Fruit fly (Drosophila melanogaster) whole organism, prepupa: ENCODE results near the gene eIF3g1.

ENCODE experiments used
- Blimp-1 ChIP-seq: fragments of 200-800 bp; sonication (Bioruptor generic); optimal IDR thresholded peaks from 3 replicates; lab custom pipeline; 2017; ENCODE audit warnings: missing biosample characterization, missing genetic modification characterization, mild to moderate bottlenecking, moderate library complexity, missing genetic modification reagents
- CG10631 ChIP-seq: fragments of 200-800 bp; sonication (Bioruptor generic); optimal IDR thresholded peaks from 2 replicates; lab custom pipeline; 2016; ENCODE audit warnings: missing biosample characterization, missing genetic modification characterization
- CG10669 ChIP-seq: fragments of 200-800 bp; sonication (Bioruptor generic); optimal IDR thresholded peaks from 3 replicates; lab custom pipeline; 2018; ENCODE audit warnings: missing biosample characterization, mild to moderate bottlenecking, missing genetic modification characterization, moderate library complexity
- CG11294 ChIP-seq: fragments of 200-800 bp; sonication (Bioruptor generic); IDR thresholded peaks from 2 replicates; pipeline ENCODE4 v1.3.6; 2022; ENCODE audit warnings: missing biosample characterization, missing genetic modification characterization
- CG11762 ChIP-seq: fragments of 200-800 bp; sonication (Bioruptor generic); optimal IDR thresholded peaks from 3 replicates; lab custom pipeline; 2016; ENCODE audit warnings: missing biosample characterization, missing genetic modification characterization; ENCODE audit not compliant: insufficient read depth
- CG11902 ChIP-seq: fragments of 200-800 bp; sonication (Bioruptor generic); optimal IDR thresholded peaks from 3 replicates; lab custom pipeline; 2016; ENCODE audit warnings: missing biosample characterization, missing genetic modification characterization
- CG15336 ChIP-seq: fragments of 200-800 bp; sonication (Bioruptor generic); IDR thresholded peaks from 2 replicates; pipeline ENCODE4 v1.3.6; 2022; ENCODE audit warnings: missing biosample characterization, missing genetic modification characterization
- CG1621 ChIP-seq: fragments of 200-800 bp; sonication (Bioruptor generic); optimal IDR thresholded peaks from 3 replicates; lab custom pipeline; 2018; ENCODE audit warnings: missing biosample characterization, mild to moderate bottlenecking, missing genetic modification characterization
- CG16779 ChIP-seq: fragments of 200-800 bp; sonication (Bioruptor generic); optimal IDR thresholded peaks from 3 replicates; lab custom pipeline; 2017; ENCODE audit warnings: missing biosample characterization, mild to moderate bottlenecking, missing genetic modification characterization
- CG3032 ChIP-seq: fragments of 200-800 bp; optimal IDR thresholded peaks from 2 replicates; lab custom pipeline; 2019; ENCODE audit warnings: missing biosample characterization, mild to moderate bottlenecking, missing genetic modification characterization, moderate library complexity
- CG31627 ChIP-seq: fragments of 200-800 bp; sonication (Bioruptor generic); optimal IDR thresholded peaks from 3 replicates; lab custom pipeline; 2016; ENCODE audit warnings: missing biosample characterization, missing genetic modification characterization
- CG32006 ChIP-seq: fragments of 200-800 bp; sonication (Bioruptor generic); optimal IDR thresholded peaks from 3 replicates; lab custom pipeline; 2017; ENCODE audit warnings: missing biosample characterization, mild to moderate bottlenecking, missing genetic modification characterization
- CG34406 ChIP-seq: fragments of 200-800 bp; sonication (Bioruptor generic); optimal IDR thresholded peaks from 3 replicates; lab custom pipeline; 2016; ENCODE audit warnings: missing biosample characterization, missing genetic modification characterization
- CG3919 ChIP-seq: fragments of 200-800 bp; sonication (Bioruptor generic); optimal IDR thresholded peaks from 3 replicates; lab custom pipeline; 2016; ENCODE audit warnings: missing biosample characterization, missing genetic modification characterization
- CG4318 ChIP-seq: fragments of 200-800 bp; sonication (Bioruptor generic); optimal IDR thresholded peaks from 3 replicates; lab custom pipeline; 2017; ENCODE audit warnings: missing biosample characterization, mild to moderate bottlenecking, missing genetic modification characterization
- CG6163 ChIP-seq: fragments of 200-800 bp; sonication (Bioruptor generic); IDR thresholded peaks from 3 replicates; pipeline ENCODE4 v1.3.6; 2022; ENCODE audit warnings: missing biosample characterization, missing genetic modification characterization
- CG6276 ChIP-seq: fragments of 200-800 bp; sonication (Bioruptor generic); optimal IDR thresholded peaks from 2 replicates; lab custom pipeline; 2017; ENCODE audit warnings: missing biosample characterization, mild to moderate bottlenecking, missing genetic modification characterization
- CG6792 ChIP-seq: fragments of 200-800 bp; sonication (Bioruptor generic); optimal IDR thresholded peaks from 3 replicates; lab custom pipeline; 2016; ENCODE audit warnings: missing biosample characterization, missing genetic modification characterization
- CG6808 ChIP-seq: fragments of 200-800 bp; sonication (Bioruptor generic); optimal IDR thresholded peaks from 3 replicates; lab custom pipeline; 2017; ENCODE audit warnings: missing biosample characterization, missing genetic modification characterization, mild to moderate bottlenecking, moderate library complexity, missing genetic modification reagents
- CG6854 ChIP-seq: fragments of 200-800 bp; sonication (Bioruptor generic); optimal IDR thresholded peaks from 2 replicates; lab custom pipeline; 2017; ENCODE audit warnings: missing biosample characterization, mild to moderate bottlenecking, missing genetic modification characterization
- CG8119 ChIP-seq: fragments of 200-800 bp; sonication (Bioruptor generic); IDR thresholded peaks from 3 replicates; pipeline ENCODE4 v1.3.6; 2022; ENCODE audit warnings: missing biosample characterization, missing genetic modification characterization
- CG8319 ChIP-seq: fragments of 200-800 bp; sonication (Bioruptor generic); optimal IDR thresholded peaks from 3 replicates; lab custom pipeline; 2016; ENCODE audit warnings: missing biosample characterization, missing genetic modification characterization
- CG8632 ChIP-seq: fragments of 200-800 bp; sonication (Bioruptor generic); optimal IDR thresholded peaks from 3 replicates; lab custom pipeline; 2016; ENCODE audit warnings: missing biosample characterization, missing genetic modification characterization
- Eip75B ChIP-seq: fragments of 200-800 bp; sonication (Bioruptor generic); optimal IDR thresholded peaks from 3 replicates; lab custom pipeline; 2016; ENCODE audit warnings: missing biosample characterization, missing genetic modification characterization
- Eip78C ChIP-seq: fragments of 200-800 bp; sonication (Bioruptor generic); peaks from one replicate; lab custom pipeline; 2016; ENCODE audit warnings: missing biosample characterization, missing genetic modification characterization
- Ets21C ChIP-seq: fragments of 200-800 bp; sonication (Bioruptor generic); optimal IDR thresholded peaks from 3 replicates; lab custom pipeline; 2016; ENCODE audit warnings: missing biosample characterization, missing genetic modification characterization
- Ets96B ChIP-seq: fragments of 200-800 bp; optimal IDR thresholded peaks from 2 replicates; lab custom pipeline; 2019; ENCODE audit warnings: missing biosample characterization, mild to moderate bottlenecking, missing genetic modification characterization, moderate library complexity
- Hr38 ChIP-seq: sonication (Bioruptor generic); optimal IDR thresholded peaks from 2 replicates; lab custom pipeline; 2016; ENCODE audit warnings: missing biosample characterization, missing genetic modification characterization
- Hr39 ChIP-seq: fragments of 200-800 bp; sonication (Bioruptor generic); optimal IDR thresholded peaks from 2 replicates; lab custom pipeline; 2016; ENCODE audit warnings: missing biosample characterization, missing genetic modification characterization
- Hr4 ChIP-seq: fragments of 200-800 bp; sonication (Bioruptor generic); optimal IDR thresholded peaks from 3 replicates; lab custom pipeline; 2016; ENCODE audit warnings: missing biosample characterization, missing genetic modification characterization
- Lpt ChIP-seq: fragments of 200-800 bp; sonication (Bioruptor generic); optimal IDR thresholded peaks from 3 replicates; lab custom pipeline; 2016; ENCODE audit warnings: missing biosample characterization, missing genetic modification characterization
- OdsH ChIP-seq: fragments of 200-800 bp; sonication (Bioruptor generic); optimal IDR thresholded peaks from 3 replicates; lab custom pipeline; 2016; ENCODE audit warnings: missing biosample characterization, missing genetic modification characterization
- Smox ChIP-seq: fragments of 200-800 bp; sonication (Bioruptor generic); optimal IDR thresholded peaks from 3 replicates; lab custom pipeline; 2016; ENCODE audit warnings: missing biosample characterization, missing genetic modification characterization
- Sox14 ChIP-seq: fragments of 200-800 bp; sonication (Bioruptor generic); optimal IDR thresholded peaks from 3 replicates; lab custom pipeline; 2016; ENCODE audit warnings: missing biosample characterization, missing genetic modification characterization
- Sox15 ChIP-seq: fragments of 200-800 bp; sonication (Bioruptor generic); optimal IDR thresholded peaks from 3 replicates; lab custom pipeline; 2016; ENCODE audit warnings: missing biosample characterization, missing genetic modification characterization
- achi ChIP-seq: fragments of 200-800 bp; sonication (Bioruptor generic); optimal IDR thresholded peaks from 3 replicates; lab custom pipeline; 2016; ENCODE audit warnings: missing biosample characterization, missing genetic modification characterization
- cyc ChIP-seq: fragments of 200-800 bp; sonication (Bioruptor generic); optimal IDR thresholded peaks from 3 replicates; lab custom pipeline; 2016; ENCODE audit warnings: missing biosample characterization, missing genetic modification characterization
- dsx ChIP-seq: fragments of 200-800 bp; optimal IDR thresholded peaks from 3 replicates; lab custom pipeline; 2019; ENCODE audit warnings: missing biosample characterization, mild to moderate bottlenecking, missing genetic modification characterization, moderate library complexity; ENCODE audit not compliant: poor library complexity, severe bottlenecking
- eg ChIP-seq: fragments of 200-800 bp; sonication (Bioruptor generic); IDR thresholded peaks from 3 replicates; pipeline ENCODE4 v1.3.6; 2022; ENCODE audit warnings: missing biosample characterization, missing genetic modification characterization
- esn ChIP-seq: fragments of 200-800 bp; sonication (Bioruptor generic); optimal IDR thresholded peaks from 2 replicates; lab custom pipeline; 2016; ENCODE audit warnings: missing biosample characterization, mild to moderate bottlenecking, missing genetic modification characterization, moderate library complexity
- fd59A ChIP-seq: fragments of 200-800 bp; sonication (Bioruptor generic); optimal IDR thresholded peaks from 2 replicates; lab custom pipeline; 2017; ENCODE audit warnings: missing biosample characterization, mild to moderate bottlenecking, missing genetic modification characterization, missing genetic modification reagents
- fkh ChIP-seq: fragments of 200-800 bp; sonication (Bioruptor generic); optimal IDR thresholded peaks from 3 replicates; lab custom pipeline; 2017; ENCODE audit warnings: missing biosample characterization, mild to moderate bottlenecking, missing genetic modification characterization, moderate library complexity
- net ChIP-seq: fragments of 200-800 bp; sonication (Bioruptor generic); optimal IDR thresholded peaks from 3 replicates; lab custom pipeline; 2016; ENCODE audit warnings: missing biosample characterization, missing genetic modification characterization
- pdm3 ChIP-seq: fragments of 200-800 bp; sonication (Bioruptor generic); optimal IDR thresholded peaks from 3 replicates; lab custom pipeline; 2016; ENCODE audit warnings: missing biosample characterization, missing genetic modification characterization
- salr ChIP-seq, 2 experiments: fragments of 200-800 bp; sonication (Bioruptor generic); optimal IDR thresholded peaks; 3 replicates each; lab custom pipeline; 2016 to 2018; ENCODE audit warnings: missing biosample characterization in 2 of 2, missing genetic modification characterization in 2 of 2, mild to moderate bottlenecking in 1 of 2
- ss ChIP-seq, 2 experiments: fragments of 200-800 bp; sonication (Bioruptor generic); optimal IDR thresholded peaks; 2 replicates in 1 of 2; 3 replicates in 1 of 2; lab custom pipeline; 2017 to 2018; ENCODE audit warnings: mild to moderate bottlenecking in 2 of 2, missing biosample characterization in 2 of 2, missing genetic modification characterization in 2 of 2, moderate library complexity in 1 of 2
- svp ChIP-seq: fragments of 200-800 bp; sonication (Bioruptor generic); peaks from one replicate; lab custom pipeline; 2016; ENCODE audit warnings: missing biosample characterization, missing genetic modification characterization
- topi ChIP-seq: fragments of 200-800 bp; sonication (Bioruptor generic); optimal IDR thresholded peaks from 3 replicates; lab custom pipeline; 2016; ENCODE audit warnings: missing biosample characterization, missing genetic modification characterization

eIF3g1 gene

dm6 chrX:2647950-2648613, 37.9 kb upstream of the eIF3g1 start (continued):
- TF ChIP-seq CG32006 (GFP tag; lab: Kevin White, UChicago), result peak; percentile 62
- no peak for TF ChIP-seq Hr38
- peak; percentile 37 for TF ChIP-seq CG11902 (GFP tag; lab: Kevin White, UChicago)
- TF ChIP-seq achi (GFP tag; lab: Kevin White, UChicago), result peak; percentile 52
- no peak for TF ChIP-seq dsx (GFP tag; lab: Kevin White, UChicago)
- TF ChIP-seq Eip78C (GFP tag; lab: Kevin White, UChicago), result peak; percentile 73
- peak; percentile 43; the same call in 1 of the 2 replicates for TF ChIP-seq CG11294 (GFP tag; lab: Robert Waterston, UW)
- TF ChIP-seq topi, result peak; percentile 64
- peak; percentile 15 for TF ChIP-seq esn (GFP tag; lab: Kevin White, UChicago)

- TF ChIP-seq esn (GFP tag; lab: Kevin White, UChicago) (peak; percentile 91), CG6163 (GFP tag; lab: Robert Waterston, UW) (peak; percentile 94), CG3032 (tag; lab: Kevin White, UChicago) (peak; percentile 91), Ets96B (tag; lab: Kevin White, UChicago) (peak; percentile 90), salr (GFP tag; optimal IDR thresholded peaks at IDR 0.05; lab: Kevin White, UChicago) (peak; percentile 66 to 86), Sox15 (GFP tag; lab: Kevin White, UChicago) (peak; percentile 77), Blimp-1 (peak; percentile 68), net (GFP tag; lab: Kevin White, UChicago) (peak; percentile 86), CG1621 (tag; lab: Kevin White, UChicago) (peak; percentile 88), CG15336 (GFP tag; lab: Robert Waterston, UW) (peak; percentile 91), Eip75B (peak; percentile 92), eg (GFP tag; lab: Robert Waterston, UW) (peak; percentile 89), svp (GFP tag; lab: Kevin White, UChicago) (peak; percentile 93), CG16779 (tag; lab: Kevin White, UChicago) (peak; percentile 86), CG8119 (GFP tag; lab: Robert Waterston, UW) (peak; percentile 91), Ets21C (GFP tag; lab: Kevin White, UChicago) (peak; percentile 82), CG6276 (GFP tag; lab: Kevin White, UChicago) (peak; percentile 88), CG4318 (GFP tag; lab: Kevin White, UChicago) (peak; percentile 79), CG10669 (peak; percentile 92), CG11902 (GFP tag; lab: Kevin White, UChicago) (peak; percentile 76), Smox (peak; percentile 86), CG6854 (GFP tag; lab: Kevin White, UChicago) (peak; percentile 85), Hr39 (GFP tag; lab: Kevin White, UChicago) (peak; percentile 92), CG8319 (GFP tag; lab: Kevin White, UChicago) (peak; percentile 87), Sox14 (GFP tag; lab: Kevin White, UChicago) (peak; percentile 88), pdm3 (GFP tag; lab: Kevin White, UChicago) (peak; percentile 92), CG8632 (GFP tag; lab: Kevin White, UChicago) (peak; percentile 85), OdsH (GFP tag; lab: Kevin White, UChicago) (peak; percentile 84), CG3919 (peak; percentile 91), ss (GFP tag; optimal IDR thresholded peaks at IDR 0.05; lab: Kevin White, UChicago) (peak; percentile 84 to 89), CG34406 (GFP tag; lab: Kevin White, UChicago) (peak; percentile 84), achi (GFP tag; lab: Kevin White, UChicago) (peak; percentile 85), CG11294 (GFP tag; lab: Robert Waterston, UW) (peak; percentile 80), Lpt (GFP tag; lab: Kevin White, UChicago) (peak; percentile 85), Eip78C (GFP tag; lab: Kevin White, UChicago) (peak; percentile 97), Hr4 (GFP tag; lab: Kevin White, UChicago) (peak; percentile 93), CG6808 (peak; percentile 90), CG31627 (peak; percentile 90), cyc (GFP tag; lab: Kevin White, UChicago) (peak; percentile 89), fkh (no peak), CG11762 (GFP tag; lab: Kevin White, UChicago) (peak; percentile 90), CG6792 (GFP tag; lab: Kevin White, UChicago) (peak; percentile 91), fd59A (GFP tag; lab: Kevin White, UChicago) (peak; percentile 79), Hr38 (no peak), CG10631 (GFP tag; lab: Kevin White, UChicago) (peak; percentile 83)
These were observed 37.3 kb upstream of the eIF3g1 start for dm6 chrX:2647472-2647883.
